Fruit fly (Drosophila melanogaster): Measurements from ENCODE around the gene nAChRbeta3.

Gene nAChRbeta3

dm6 chr2L:516032-516993 is 28.6 kb upstream of the nAChRbeta3 start (continued):
- TF ChIP-seq CG1832 (GFP tag; optimal IDR thresholded peaks at IDR 0.05) (peak; percentile 32), Chrac-16 (GFP tag; optimal IDR thresholded peaks at IDR 0.05) (peak; percentile 78), Adf1 (GFP tag; IDR thresholded peaks at IDR 0.05) (no peak), CG12104 (GFP tag; optimal IDR thresholded peaks at IDR 0.05) (peak; percentile 59), Optix (GFP tag; IDR thresholded peaks at IDR 0.05) (peak; percentile 59; the same call in 1 of the 3 replicates), Scr (GFP tag; IDR thresholded peaks at IDR 0.05; ENCODE audit: partially characterized antibody) (no peak), lilli (GFP tag; optimal IDR thresholded peaks at IDR 0.05) (peak; percentile 66), grn (GFP tag; optimal IDR thresholded peaks at IDR 0.05) (peak; percentile 98), CG13894 (tag; optimal IDR thresholded peaks at IDR 0.05) (peak; percentile 41), zen2 (GFP tag; IDR thresholded peaks at IDR 0.05; ENCODE audit: partially characterized antibody) (no peak), CG31365 (tag; optimal IDR thresholded peaks at IDR 0.05) (peak; percentile 45), CG31441 (GFP tag; IDR thresholded peaks at IDR 0.05) (peak; percentile 89), seq (GFP tag; IDR thresholded peaks at IDR 0.05) (peak; percentile 67), CG2875 (GFP tag; optimal IDR thresholded peaks at IDR 0.05) (peak; percentile 71), sr (GFP tag; IDR thresholded peaks at IDR 0.05) (no peak), Hmx (GFP tag; optimal IDR thresholded peaks at IDR 0.05) (no peak), Hr51 (GFP tag; optimal IDR thresholded peaks at IDR 0.05) (peak; percentile 25 to 74), Asciz (GFP tag; optimal IDR thresholded peaks at IDR 0.05) (peak; percentile 82)

- TF ChIP-seq tll (GFP tag; optimal IDR thresholded peaks at IDR 0.05), result peak in 1 of 2 experiments; percentile 93
- peak; percentile 99 for TF ChIP-seq cad (GFP tag; optimal IDR thresholded peaks at IDR 0.05)
- TF ChIP-seq nerfin-2 (GFP tag; IDR thresholded peaks at IDR 0.05; ENCODE audit: partially characterized antibody), result no peak
- TF ChIP-seq fd102C (GFP tag; optimal IDR thresholded peaks at IDR 0.05), result peak; percentile 16
- no peak for TF ChIP-seq CG11695 (GFP tag; IDR thresholded peaks at IDR 0.05)
- no peak for TF ChIP-seq Bgb (GFP tag; IDR thresholded peaks at IDR 0.05; ENCODE audit: partially characterized antibody)
- peak; percentile 9 for TF ChIP-seq Med (GFP tag)
- TF ChIP-seq vnd (GFP tag; IDR thresholded peaks at IDR 0.05; ENCODE audit: partially characterized antibody), result no peak
- TF ChIP-seq Dll (GFP tag; IDR thresholded peaks at IDR 0.05; ENCODE audit: partially characterized antibody), result no peak
- TF ChIP-seq ab (GFP tag; optimal IDR thresholded peaks at IDR 0.05), result no peak
- no peak for TF ChIP-seq CrebB (tag; optimal IDR thresholded peaks at IDR 0.05)
- no peak for TF ChIP-seq chm (GFP tag; IDR thresholded peaks at IDR 0.05)
- no peak for TF ChIP-seq gfzf (GFP tag; optimal IDR thresholded peaks at IDR 0.05)
- TF ChIP-seq CG16863 (GFP tag; optimal IDR thresholded peaks at IDR 0.05), result no peak
- peak; percentile 40 for TF ChIP-seq CG1832 (GFP tag; optimal IDR thresholded peaks at IDR 0.05)
- TF ChIP-seq CG7271 (tag; optimal IDR thresholded peaks at IDR 0.05), result peak; percentile 77
- no peak for TF ChIP-seq CG18599 (GFP tag; optimal IDR thresholded peaks at IDR 0.05)
- TF ChIP-seq CG17359 (tag; optimal IDR thresholded peaks at IDR 0.05), result no peak
- peak; percentile 73 for TF ChIP-seq D (optimal IDR thresholded peaks at IDR 0.05)
- TF ChIP-seq D (GFP tag; optimal IDR thresholded peaks at IDR 0.05), result no peak
- TF ChIP-seq CG14014 (GFP tag; IDR thresholded peaks at IDR 0.05), result no peak
- no peak for TF ChIP-seq CG4820 (GFP tag; optimal IDR thresholded peaks at IDR 0.05)
- no peak for TF ChIP-seq ase (GFP tag; IDR thresholded peaks at IDR 0.05)
- no peak for TF ChIP-seq Hr51 (GFP tag; optimal IDR thresholded peaks at IDR 0.05)
- TF ChIP-seq prd (optimal IDR thresholded peaks at IDR 0.05), result no peak
- TF ChIP-seq prd (GFP tag; IDR thresholded peaks at IDR 0.05), result peak; percentile 36; the same call in 1 of the 3 replicates
- TF ChIP-seq CG7963 (GFP tag; IDR thresholded peaks at IDR 0.05; ENCODE audit: partially characterized antibody), result no peak
- no peak for TF ChIP-seq disco-r (GFP tag; optimal IDR thresholded peaks at IDR 0.05)
- no peak for TF ChIP-seq CG13287 (GFP tag; IDR thresholded peaks at IDR 0.05; ENCODE audit: partially characterized antibody)
- TF ChIP-seq grn (GFP tag; optimal IDR thresholded peaks at IDR 0.05), result peak; percentile 25
These were observed 26.9 kb upstream of the nAChRbeta3 start for dm6 chr2L:517911-518619.

Data from whole organism, embryonic.